Worm (Caenorhabditis elegans) whole organism, midembryonic: Measurements from ENCODE around the gene srj-57.

ENCODE experiments used
- T22C8.4 ChIP-seq: fragments of 200-800 bp; sonication (Bioruptor generic); IDR thresholded peaks from 2 replicates; pipeline ENCODE4 v1.3.6; 2022; ENCODE audit warnings: missing genetic modification characterization, missing compliant biosample characterization
- cog-1 ChIP-seq: sonication (generic microtip); optimal IDR thresholded peaks from 2 replicates; lab custom pipeline; 2016; ENCODE audit warnings: missing genetic modification characterization, missing compliant biosample characterization
- flt-1 ChIP-seq: fragments of 200-800 bp; sonication (Bioruptor generic); IDR thresholded peaks from 2 replicates; pipeline ENCODE4 v1.3.6; 2022; ENCODE audit warnings: missing genetic modification characterization, missing compliant biosample characterization
- klf-2 ChIP-seq: fragments of 200-800 bp; sonication (Bioruptor generic); conservative IDR thresholded peaks from 2 replicates; pipeline ENCODE4 v1.3.6; 2022; ENCODE audit warnings: missing genetic modification reagents, missing genetic modification characterization, missing compliant biosample characterization
- med-1 ChIP-seq: sonication (generic microtip); optimal IDR thresholded peaks from 2 replicates; lab custom pipeline; 2017; ENCODE audit warnings: missing genetic modification characterization, mild to moderate bottlenecking, missing compliant biosample characterization, antibody characterized with exemption, missing genetic modification reagents; ENCODE audit not compliant: insufficient read depth
- ref-1 ChIP-seq: fragments of 200-800 bp; sonication (Bioruptor generic); conservative IDR thresholded peaks from 2 replicates; pipeline ENCODE4 v1.3.6; 2022; ENCODE audit warnings: missing genetic modification reagents, missing genetic modification characterization, missing compliant biosample characterization
- tab-1 ChIP-seq: fragments of 200-800 bp; sonication (Bioruptor generic); IDR thresholded peaks from 2 replicates; pipeline ENCODE4 v1.3.6; 2022; ENCODE audit warnings: missing genetic modification characterization, missing compliant biosample characterization
- ztf-23 ChIP-seq: fragments of 200-800 bp; sonication (Bioruptor generic); IDR thresholded peaks from 2 replicates; pipeline ENCODE4 v1.3.6; 2022; ENCODE audit warnings: missing genetic modification reagents, missing genetic modification characterization, missing compliant biosample characterization
- ztf-29 ChIP-seq: fragments of 200-800 bp; sonication (Bioruptor generic); IDR thresholded peaks from 2 replicates; pipeline ENCODE4 v1.3.6; 2022; ENCODE audit warnings: missing genetic modification reagents, missing genetic modification characterization, missing compliant biosample characterization

srj-57 gene

DNA sequence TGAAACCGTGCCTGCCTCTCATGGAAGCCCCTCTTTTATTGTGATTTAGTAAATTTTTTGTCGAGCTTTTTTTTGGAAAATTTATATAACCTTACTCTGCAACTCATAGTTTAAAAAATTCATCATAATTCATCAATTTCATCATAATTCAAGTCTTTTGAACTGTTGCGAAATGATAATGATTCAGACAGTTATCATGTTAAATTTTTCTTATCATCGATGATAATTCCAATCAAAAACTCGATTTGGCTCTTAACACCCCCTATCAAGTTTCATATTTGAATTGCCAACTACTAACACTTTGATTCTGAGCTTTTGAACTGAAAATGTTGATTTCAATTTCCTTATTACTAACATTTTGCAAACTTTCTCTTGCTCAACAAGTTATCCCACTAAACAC is 45.2 kb downstream of the srj-57 start, which contains the start of gene F54E2.1:
F54E2.1 (plus strand) TSS at position 235 of the 400 bp plus-strand sequence.
- TF ChIP-seq flt-1 (GFP tag; lab: Robert Waterston, UW) (no peak), ztf-23 (no peak), ref-1 (no peak), klf-2 (GFP tag; lab: Robert Waterston, UW) (no peak), med-1 (GFP tag; lab: Kevin White, UChicago) (no peak)

DNA sequence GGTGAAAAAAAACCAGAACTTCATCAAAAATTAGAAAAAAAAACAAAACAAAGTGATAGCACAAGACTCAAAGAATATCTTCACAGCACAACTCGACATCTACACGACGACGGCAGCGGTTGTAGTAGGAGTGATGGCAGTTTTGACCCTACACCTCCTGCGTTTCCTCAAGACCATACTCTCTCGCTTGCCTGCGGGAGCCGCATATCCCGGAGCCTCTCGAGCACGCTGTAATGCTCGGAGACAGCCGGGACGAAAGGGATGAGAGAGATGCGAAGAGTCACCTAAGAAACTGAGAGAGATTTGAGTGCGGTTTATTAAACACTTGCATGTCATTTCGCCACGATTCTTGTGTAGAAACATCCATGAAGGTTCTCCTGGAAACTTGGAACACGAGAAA is 45.9 kb downstream of the srj-57 start:
- no peak for TF ChIP-seq flt-1 (GFP tag; lab: Robert Waterston, UW)
- no peak for TF ChIP-seq T22C8.4 (GFP tag; lab: Robert Waterston, UW)
- no peak for TF ChIP-seq tab-1 (GFP tag; lab: Robert Waterston, UW)
- no peak for TF ChIP-seq cog-1 (tag; lab: Kevin White, UChicago)
- no peak for TF ChIP-seq ztf-29 (GFP tag; lab: Robert Waterston, UW)
- TF ChIP-seq ztf-23 = no peak
- TF ChIP-seq med-1 (GFP tag; lab: Kevin White, UChicago) = no peak
- TF ChIP-seq klf-2 (GFP tag; lab: Robert Waterston, UW) = no peak
- no peak for TF ChIP-seq ref-1

DNA sequence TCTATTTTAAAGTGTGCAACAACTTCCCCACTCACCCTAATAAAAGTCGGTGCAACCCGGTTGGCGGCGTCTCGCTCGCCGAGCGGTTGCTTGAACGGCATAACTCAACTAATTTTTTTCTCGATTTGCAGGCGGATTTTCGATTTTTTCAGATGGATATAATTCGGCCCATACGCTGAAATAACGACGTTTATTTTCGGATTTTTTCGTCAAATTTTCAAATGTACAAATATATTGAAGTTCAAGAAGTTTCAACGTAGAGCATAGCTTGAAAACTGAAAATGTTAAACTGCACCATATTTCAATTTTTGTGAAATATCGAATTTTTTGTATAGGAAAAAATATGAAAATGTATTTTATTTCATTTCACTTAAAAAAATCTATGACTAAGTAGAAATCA is 47.6 kb downstream of the srj-57 start, which contains the start of gene ketn-1:
ketn-1 (minus strand) TSS at position 101 of the 400 bp plus-strand sequence.
- TF ChIP-seq ztf-23 (no peak), ref-1 (no peak), tab-1 (GFP tag; lab: Robert Waterston, UW) (no peak), ztf-29 (GFP tag; lab: Robert Waterston, UW) (no peak), cog-1 (tag; lab: Kevin White, UChicago) (no peak), med-1 (GFP tag; lab: Kevin White, UChicago) (no peak), T22C8.4 (GFP tag; lab: Robert Waterston, UW) (no peak), flt-1 (GFP tag; lab: Robert Waterston, UW) (no peak), klf-2 (GFP tag; lab: Robert Waterston, UW) (no peak)
